Fruit fly (Drosophila melanogaster) whole organism, pupa: ENCODE results near the gene CG34265.

Experiments
- CG13204 ChIP-seq: fragments of 200-800 bp; sonication (Bioruptor generic); optimal IDR thresholded peaks from 2 replicates; lab custom pipeline; 2018; ENCODE audit warnings: missing biosample characterization, mild to moderate bottlenecking, missing genetic modification characterization, moderate library complexity
- CG15710 ChIP-seq: fragments of 200-800 bp; sonication (Bioruptor generic); optimal IDR thresholded peaks from 2 replicates; lab custom pipeline; 2018; ENCODE audit warnings: missing biosample characterization, mild to moderate bottlenecking, missing genetic modification characterization, moderate library complexity
- CG34367 ChIP-seq: fragments of 200-800 bp; sonication (Bioruptor generic); optimal IDR thresholded peaks from 2 replicates; lab custom pipeline; 2018; ENCODE audit warnings: missing biosample characterization, mild to moderate bottlenecking, missing genetic modification characterization
- CG9948 ChIP-seq: fragments of 200-800 bp; sonication (Bioruptor generic); optimal IDR thresholded peaks from 2 replicates; lab custom pipeline; 2018; ENCODE audit warnings: missing biosample characterization, mild to moderate bottlenecking, missing genetic modification characterization, moderate library complexity
- Pif1B ChIP-seq: fragments of 200-800 bp; sonication (Bioruptor generic); optimal IDR thresholded peaks from 3 replicates; lab custom pipeline; 2016; ENCODE audit warnings: missing biosample characterization, missing genetic modification characterization
- gl ChIP-seq: fragments of 200-800 bp; sonication (Bioruptor generic); optimal IDR thresholded peaks from 2 replicates; lab custom pipeline; 2018; ENCODE audit warnings: missing biosample characterization, mild to moderate bottlenecking, missing genetic modification characterization

dm6 chr3L:3268161-3268560, at the start of gene CG34265:
- TF ChIP-seq Pif1B (GFP tag; lab: Kevin White, UChicago) (no peak), CG13204 (GFP tag; lab: Kevin White, UChicago) (no peak), gl (tag; lab: Kevin White, UChicago) (no peak), CG34367 (tag; lab: Kevin White, UChicago) (no peak), CG15710 (tag; lab: Kevin White, UChicago) (no peak), CG9948 (tag; lab: Kevin White, UChicago) (no peak)
